Worm (Caenorhabditis elegans) whole organism, late embryonic: ENCODE data around the gene nhr-153.

Source experiments
- C08G9.2 ChIP-seq: sonication (generic microtip); optimal IDR thresholded peaks from 2 replicates; lab custom pipeline; 2016; ENCODE audit warnings: mild to moderate bottlenecking, missing genetic modification characterization, moderate library complexity, missing compliant biosample characterization
- C38D4.7 ChIP-seq: fragments of 200-800 bp; sonication (Bioruptor generic); optimal IDR thresholded peaks from 2 replicates; lab custom pipeline; 2018; ENCODE audit warnings: mild to moderate bottlenecking, missing genetic modification characterization, moderate library complexity, missing compliant biosample characterization
- K02D7.2 ChIP-seq: sonication (generic microtip); optimal IDR thresholded peaks from 2 replicates; lab custom pipeline; 2017; ENCODE audit warnings: mild to moderate bottlenecking, missing genetic modification characterization, missing compliant biosample characterization
- T23F11.4 ChIP-seq: fragments of 200-800 bp; sonication (Bioruptor generic); optimal IDR thresholded peaks from 2 replicates; lab custom pipeline; 2018; ENCODE audit warnings: mild to moderate bottlenecking, missing genetic modification characterization, missing compliant biosample characterization
- Y22D7AL.16 ChIP-seq: sonication (generic microtip); optimal IDR thresholded peaks from 2 replicates; lab custom pipeline; 2016; ENCODE audit warnings: missing genetic modification characterization, missing compliant biosample characterization
- ceh-19 ChIP-seq: fragments of 200-800 bp; sonication (Bioruptor generic); optimal IDR thresholded peaks from 2 replicates; lab custom pipeline; 2018; ENCODE audit warnings: mild to moderate bottlenecking, missing genetic modification characterization, missing compliant biosample characterization
- ceh-2 ChIP-seq: sonication (generic microtip); optimal IDR thresholded peaks from 2 replicates; lab custom pipeline; 2016; ENCODE audit warnings: missing genotype, missing genetic modification characterization, missing compliant biosample characterization
- ceh-22 ChIP-seq: sonication (generic microtip); optimal IDR thresholded peaks from 2 replicates; lab custom pipeline; 2017; ENCODE audit warnings: missing biosample characterization, missing genetic modification characterization
- ceh-24 ChIP-seq: sonication (generic microtip); optimal IDR thresholded peaks from 2 replicates; lab custom pipeline; 2016; ENCODE audit warnings: mild to moderate bottlenecking, missing genetic modification characterization, missing compliant biosample characterization
- ceh-34 ChIP-seq: sonication (generic microtip); optimal IDR thresholded peaks from 2 replicates; lab custom pipeline; 2016; ENCODE audit warnings: mild to moderate bottlenecking, missing genetic modification characterization, missing compliant biosample characterization
- che-1 ChIP-seq: sonication (generic microtip); optimal IDR thresholded peaks from 2 replicates; lab custom pipeline; 2016; ENCODE audit warnings: mild to moderate bottlenecking, missing genetic modification characterization, missing compliant biosample characterization
- dmd-4 ChIP-seq: sonication (generic microtip); optimal IDR thresholded peaks from 2 replicates; lab custom pipeline; 2016; ENCODE audit warnings: borderline replicate concordance, missing genetic modification characterization, missing compliant biosample characterization
- dve-1 ChIP-seq: sonication (generic microtip); optimal IDR thresholded peaks from 2 replicates; lab custom pipeline; 2017; ENCODE audit warnings: antibody characterized with exemption, mild to moderate bottlenecking, missing genetic modification characterization, missing compliant biosample characterization
- elt-2 ChIP-seq: sonication (generic microtip); optimal IDR thresholded peaks from 2 replicates; lab custom pipeline; 2016; ENCODE audit warnings: missing genetic modification reagents, missing genetic modification characterization, missing compliant biosample characterization
- elt-4 ChIP-seq: sonication (generic microtip); optimal IDR thresholded peaks from 2 replicates; lab custom pipeline; 2016; ENCODE audit warnings: missing genetic modification characterization, missing compliant biosample characterization
- eyg-1 ChIP-seq: sonication (generic microtip); optimal IDR thresholded peaks from 2 replicates; lab custom pipeline; 2016; ENCODE audit warnings: missing genotype, missing genetic modification characterization, missing compliant biosample characterization
- fkh-10 ChIP-seq: fragments of 150-350 bp; optimal IDR thresholded peaks from 2 replicates; lab custom pipeline; 2014; ENCODE audit warnings: missing biosample characterization, missing genetic modification reagents, missing genetic modification characterization
- hlh-15 ChIP-seq: sonication (generic microtip); optimal IDR thresholded peaks from 2 replicates; lab custom pipeline; 2016; ENCODE audit warnings: missing genetic modification characterization, missing compliant biosample characterization
- madf-2 ChIP-seq: sonication (generic microtip); optimal IDR thresholded peaks from 2 replicates; lab custom pipeline; 2017; ENCODE audit warnings: missing genetic modification characterization, missing compliant biosample characterization
- mec-3 ChIP-seq: sonication (generic microtip); optimal IDR thresholded peaks from 2 replicates; lab custom pipeline; 2016; ENCODE audit warnings: borderline replicate concordance, missing genetic modification characterization, missing compliant biosample characterization
- nhr-11 ChIP-seq: fragments of 150-350 bp; optimal IDR thresholded peaks from 2 replicates; lab custom pipeline; 2014; ENCODE audit warnings: missing biosample characterization, missing genetic modification characterization
- nhr-232 ChIP-seq: sonication (generic microtip); optimal IDR thresholded peaks from 2 replicates; lab custom pipeline; 2016; ENCODE audit warnings: missing genetic modification characterization, missing compliant biosample characterization
- npax-4 ChIP-seq: sonication (generic microtip); optimal IDR thresholded peaks from 2 replicates; lab custom pipeline; 2016; ENCODE audit warnings: missing genetic modification characterization, missing compliant biosample characterization
- odd-2 ChIP-seq: sonication (generic microtip); optimal IDR thresholded peaks from 2 replicates; lab custom pipeline; 2017; ENCODE audit warnings: antibody characterized with exemption, mild to moderate bottlenecking, missing genetic modification characterization, missing compliant biosample characterization
- pat-9 ChIP-seq: fragments of 200-800 bp; sonication (Bioruptor generic); optimal IDR thresholded peaks from 2 replicates; lab custom pipeline; 2018; ENCODE audit warnings: mild to moderate bottlenecking, missing genetic modification characterization, moderate library complexity, missing compliant biosample characterization
- pha-2 ChIP-seq: sonication (generic microtip); optimal IDR thresholded peaks from 2 replicates; lab custom pipeline; 2017; ENCODE audit warnings: mild to moderate bottlenecking, missing genetic modification characterization, missing compliant biosample characterization
- pha-4 ChIP-seq: fragments of 150-350 bp; optimal IDR thresholded peaks from 2 replicates; lab custom pipeline; 2018; ENCODE audit warnings: missing biosample characterization, missing genetic modification reagents, missing genetic modification characterization
- pros-1 ChIP-seq: fragments of 150-350 bp; optimal IDR thresholded peaks from 2 replicates; lab custom pipeline; 2014; ENCODE audit warnings: missing biosample characterization, missing genetic modification reagents, missing genetic modification characterization
- rnt-1 ChIP-seq: sonication (generic microtip); optimal IDR thresholded peaks from 2 replicates; lab custom pipeline; 2016; ENCODE audit warnings: missing genetic modification characterization, missing compliant biosample characterization
- sdc-2 ChIP-seq: sonication (generic microtip); optimal IDR thresholded peaks from 2 replicates; lab custom pipeline; 2016; ENCODE audit warnings: missing genotype, missing genetic modification characterization, missing compliant biosample characterization
- sox-2 ChIP-seq: fragments of 200-800 bp; sonication (Bioruptor generic); IDR thresholded peaks from 2 replicates; pipeline ENCODE4 v1.3.6; 2022; ENCODE audit warnings: missing genetic modification reagents, missing genetic modification characterization, missing compliant biosample characterization
- sox-4 ChIP-seq: sonication (generic microtip); optimal IDR thresholded peaks from 2 replicates; lab custom pipeline; 2017; ENCODE audit warnings: mild to moderate bottlenecking, missing genetic modification characterization, inconsistent platforms, missing compliant biosample characterization
- tbx-7 ChIP-seq: sonication (generic microtip); optimal IDR thresholded peaks from 2 replicates; lab custom pipeline; 2016; ENCODE audit warnings: missing genotype, missing genetic modification characterization, missing compliant biosample characterization
- ttx-3 ChIP-seq: sonication (generic microtip); optimal IDR thresholded peaks from 2 replicates; lab custom pipeline; 2016; ENCODE audit warnings: missing genetic modification reagents, missing genetic modification characterization, missing compliant biosample characterization
- unc-3 ChIP-seq, 2 experiments: fragments of 200-800 bp in 1 of 2; sonication (Bioruptor generic) in 1 of 2; sonication (generic microtip) in 1 of 2; conservative IDR thresholded peaks in 1 of 2; optimal IDR thresholded peaks in 1 of 2; 2 replicates each; pipeline versions ENCODE4 v1.3.6 to Lab custom; 2016 to 2022; ENCODE audit warnings: missing compliant biosample characterization in 2 of 2, missing genetic modification characterization in 2 of 2, missing genetic modification reagents in 1 of 2
- unc-42 ChIP-seq: sonication (generic microtip); optimal IDR thresholded peaks from 2 replicates; lab custom pipeline; 2016; ENCODE audit warnings: missing genotype, missing genetic modification characterization, missing compliant biosample characterization
- ztf-16 ChIP-seq: sonication (generic microtip); optimal IDR thresholded peaks from 2 replicates; lab custom pipeline; 2017; ENCODE audit warnings: missing genetic modification characterization, missing compliant biosample characterization

Gene nhr-153

ce11 chrV:12071483-12071882, 32.5 kb upstream of the nhr-153 start:
- TF ChIP-seq nhr-11 (no peak), Y22D7AL.16 (tag; lab: Kevin White, UChicago) (no peak), dmd-4 (tag; lab: Kevin White, UChicago) (no peak), sox-2 (GFP tag; lab: Robert Waterston, UW) (no peak), odd-2 (no peak), ztf-16 (tag; lab: Kevin White, UChicago) (no peak), elt-2 (no peak), hlh-15 (tag; lab: Kevin White, UChicago) (no peak), tbx-7 (tag; lab: Kevin White, UChicago) (no peak), ceh-22 (tag; lab: Kevin White, UChicago) (no peak), nhr-232 (tag; lab: Kevin White, UChicago) (no peak), T23F11.4 (GFP tag; lab: Kevin White, UChicago) (no peak), C08G9.2 (tag; lab: Kevin White, UChicago) (no peak), sox-4 (tag; lab: Kevin White, UChicago) (no peak), mec-3 (tag; lab: Kevin White, UChicago) (no peak), ceh-24 (tag; lab: Kevin White, UChicago) (no peak)

- TF ChIP-seq ceh-2 (tag; lab: Kevin White, UChicago) (no peak), unc-3 (GFP tag; conservative IDR thresholded peaks at IDR 0.05; lab: Robert Waterston, UW) (no peak), unc-3 (tag; optimal IDR thresholded peaks at IDR 0.05; lab: Kevin White, UChicago) (no peak), ttx-3 (no peak), rnt-1 (tag; lab: Kevin White, UChicago) (no peak), unc-42 (tag; lab: Kevin White, UChicago) (no peak), pros-1 (tag; lab: Kevin White, UChicago) (no peak)
Observed at ce11 chrV:12074886-12075285, 29.1 kb upstream of the nhr-153 start, which contains the start of gene R07B7.6. Gene R07B7.6, minus strand, starts transcription at chrV:12074986.

ce11 chrV:12075983-12076382, 28.0 kb upstream of the nhr-153 start:
- TF ChIP-seq rnt-1 (tag; lab: Kevin White, UChicago) (no peak), unc-3 (GFP tag; conservative IDR thresholded peaks at IDR 0.05; lab: Robert Waterston, UW) (no peak), unc-3 (tag; optimal IDR thresholded peaks at IDR 0.05; lab: Kevin White, UChicago) (no peak), pha-2 (tag; lab: Kevin White, UChicago) (no peak), ztf-16 (tag; lab: Kevin White, UChicago) (no peak), C38D4.7 (GFP tag; lab: Kevin White, UChicago) (no peak), npax-4 (no peak), dve-1 (no peak), sdc-2 (tag; lab: Kevin White, UChicago) (no peak), elt-4 (tag; lab: Kevin White, UChicago) (no peak), madf-2 (tag; lab: Kevin White, UChicago) (no peak), fkh-10 (no peak), C08G9.2 (tag; lab: Kevin White, UChicago) (no peak), K02D7.2 (tag; lab: Kevin White, UChicago) (no peak), ceh-19 (GFP tag; lab: Kevin White, UChicago) (no peak)
- TF ChIP-seq, all 69 proteins: peak for 0

ce11 chrV:12080274-12080673, 23.7 kb upstream of the nhr-153 start, which contains the start of gene R07B7.9:
Gene R07B7.9, minus strand, starts transcription at chrV:12080374.
- no peak for TF ChIP-seq sdc-2 (tag; lab: Kevin White, UChicago)
- no peak for TF ChIP-seq ceh-34 (tag; lab: Kevin White, UChicago)
- TF ChIP-seq che-1 = no peak
- no peak for TF ChIP-seq hlh-15 (tag; lab: Kevin White, UChicago)
- TF ChIP-seq eyg-1 (tag; lab: Kevin White, UChicago) = no peak
- no peak for TF ChIP-seq pat-9 (tag; lab: Kevin White, UChicago)
- TF ChIP-seq ceh-2 (tag; lab: Kevin White, UChicago) = no peak
- no peak for TF ChIP-seq npax-4
- TF ChIP-seq pha-4 (tag; lab: Kevin White, UChicago) = no peak
